Worm (Caenorhabditis elegans) whole organism, young adult: ENCODE data around the gene ZK938.12.

ENCODE experiments used
- F49E8.2 ChIP-seq: sonication (generic microtip); optimal IDR thresholded peaks from 3 replicates; lab custom pipeline; 2017; ENCODE audit warnings: missing genetic modification characterization, mild to moderate bottlenecking, missing compliant biosample characterization, antibody characterized with exemption, moderate library complexity; ENCODE audit not compliant: insufficient read depth
- nhr-179 ChIP-seq: sonication (generic microtip); optimal IDR thresholded peaks from 2 replicates; lab custom pipeline; 2016; ENCODE audit warnings: mild to moderate bottlenecking, missing genetic modification characterization, missing compliant biosample characterization
- unc-130 ChIP-seq: sonication (generic microtip); optimal IDR thresholded peaks from 2 replicates; lab custom pipeline; 2016; ENCODE audit warnings: missing genetic modification reagents, missing genetic modification characterization, missing compliant biosample characterization

DNA sequence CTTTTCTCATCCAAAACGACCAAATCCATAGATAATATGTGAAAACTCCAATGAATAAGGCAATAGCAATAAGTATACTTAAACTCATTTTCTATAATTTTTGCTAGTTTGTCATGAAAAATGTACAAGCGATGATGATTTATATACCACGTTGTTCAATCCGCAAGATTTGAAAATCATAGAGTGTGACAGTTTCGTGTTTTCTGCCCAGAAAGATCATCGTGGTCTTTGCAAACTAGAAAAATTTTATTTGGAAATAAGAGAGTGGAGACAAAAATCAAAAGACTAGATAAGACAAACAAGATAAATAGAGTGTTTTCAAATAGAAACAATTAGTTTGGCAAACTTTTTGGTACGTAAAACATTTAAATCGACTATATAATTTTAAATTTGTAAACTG is 37.9 kb upstream of the ZK938.12 start, which contains the start of gene cyp-13A3:
- TF ChIP-seq F49E8.2 (tag; lab: Kevin White, UChicago) (no peak), unc-130 (GFP tag; lab: Kevin White, UChicago) (no peak), nhr-179 (no peak)
